Worm (Caenorhabditis elegans): Measurements from ENCODE around the gene ZC21.10.

DNA sequence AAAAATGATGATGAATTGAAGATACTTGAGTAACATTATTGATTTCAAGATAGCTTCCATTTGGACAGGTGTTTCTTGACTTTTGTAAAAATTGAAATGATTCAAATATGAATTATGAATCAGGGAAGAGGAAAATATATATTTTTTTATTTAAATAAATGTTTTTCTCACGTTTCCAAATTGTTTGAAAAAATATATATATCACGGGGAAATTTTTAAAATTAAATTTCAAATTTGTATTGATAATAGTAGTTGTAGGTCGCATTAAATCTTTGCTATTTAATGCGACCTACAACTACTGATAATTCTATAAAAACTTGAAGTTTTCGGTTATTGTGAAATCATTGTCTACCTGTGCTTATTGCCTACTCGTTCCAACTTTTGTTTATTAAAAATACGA is 10.0 kb upstream of the ZC21.10 start, which contains the start of gene ZC21.8:
- TF ChIP-seq ref-1 (GFP tag; conservative IDR thresholded peaks at IDR 0.05) (no peak), flt-1 (GFP tag; IDR thresholded peaks at IDR 0.05) (no peak), ztf-29 (GFP tag; IDR thresholded peaks at IDR 0.05) (no peak)

Measured in whole organism, midembryonic.